Worm (Caenorhabditis elegans): ENCODE data around the gene elt-1.
"Not testable (repeated sequence)": the region's sequence is repeated elsewhere in the genome, so short reads cannot be mapped to it uniquely, and the experiment has no call there.

Gene elt-1

ce11 chrIV:9588784-9589457 lies 25.9 kb upstream of the elt-1 start, which contains the start of gene trcs-1 (continued):
- TF ChIP-seq sdz-38 (tag; optimal IDR thresholded peaks at IDR 0.05): no peak
- no peak for TF ChIP-seq lsy-27 (tag; optimal IDR thresholded peaks at IDR 0.05; ENCODE audit: borderline replicate concordance, insufficient read depth)
- peak in 1 of 3 experiments; percentile 47 for TF ChIP-seq lin-35 (GFP tag; optimal IDR thresholded peaks at IDR 0.05)
- no peak for TF ChIP-seq F39B2.1 (GFP tag; IDR thresholded peaks at IDR 0.05)
- TF ChIP-seq xnd-1 (tag; optimal IDR thresholded peaks at IDR 0.05): peak; percentile 96
- TF ChIP-seq bed-2 (GFP tag; IDR thresholded peaks at IDR 0.05): no peak
- peak; percentile 98 for TF ChIP-seq efl-1 (GFP tag; optimal IDR thresholded peaks at IDR 0.05)
- TF ChIP-seq ztf-18 (tag; optimal IDR thresholded peaks at IDR 0.05): no peak
- TF ChIP-seq F52B5.7 (tag; optimal IDR thresholded peaks at IDR 0.05): no peak
- TF ChIP-seq K12H6.12 (tag; optimal IDR thresholded peaks at IDR 0.05): no peak
- TF ChIP-seq B0019.2 (GFP tag; conservative IDR thresholded peaks at IDR 0.05): no peak
- TF ChIP-seq C06A6.2 (GFP tag; conservative IDR thresholded peaks at IDR 0.05): no peak
- peak; percentile 98 for TF ChIP-seq madf-6 (GFP tag; IDR thresholded peaks at IDR 0.05)
- peak; percentile 82 for TF ChIP-seq snpc-3.4 (tag; optimal IDR thresholded peaks at IDR 0.05)
- TF ChIP-seq let-607 (tag; optimal IDR thresholded peaks at IDR 0.05): no peak
- no peak for TF ChIP-seq akir-1 (GFP tag; optimal IDR thresholded peaks at IDR 0.05)
- TF ChIP-seq hmg-1.2 (GFP tag; IDR thresholded peaks at IDR 0.05): no peak
- peak; percentile 91 for TF ChIP-seq lin-54 (GFP tag; optimal IDR thresholded peaks at IDR 0.05)
- no peak for TF ChIP-seq ztf-3 (GFP tag; optimal IDR thresholded peaks at IDR 0.05)

DNA sequence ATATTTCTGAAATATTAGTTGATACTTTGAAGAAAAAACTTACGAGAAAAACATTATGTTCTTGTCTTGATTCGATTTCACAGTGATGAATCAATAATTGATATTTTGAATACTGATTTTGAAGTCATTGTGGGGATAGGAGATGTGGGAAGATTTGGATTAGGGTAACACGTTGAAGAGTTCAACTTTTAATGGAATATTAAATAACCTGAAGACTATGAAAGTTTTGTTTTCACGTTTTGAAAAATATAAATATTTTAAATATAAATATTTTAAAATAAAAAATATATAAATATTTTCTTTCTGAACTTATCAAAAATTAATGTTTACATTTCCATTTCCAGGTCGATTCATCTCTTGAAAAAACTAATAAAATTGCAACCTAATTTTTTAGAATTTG lies 22.4 kb upstream of the elt-1 start, which contains the start of gene pei-1:
pei-1 (minus strand) TSS at position 101 of the 400 bp plus-strand sequence.
- TF ChIP-seq ceh-58 (GFP tag; IDR thresholded peaks at IDR 0.05): no peak
- no peak for TF ChIP-seq chd-7 (tag; optimal IDR thresholded peaks at IDR 0.05)
- TF ChIP-seq F39B2.1 (GFP tag; IDR thresholded peaks at IDR 0.05): no peak
- TF ChIP-seq F52B5.7 (tag; optimal IDR thresholded peaks at IDR 0.05): no peak
- no peak for TF ChIP-seq sea-2 (GFP tag; IDR thresholded peaks at IDR 0.05)

- TF ChIP-seq ztf-22 (GFP tag; optimal IDR thresholded peaks at IDR 0.05): no peak
- TF ChIP-seq cebp-1 (GFP tag; IDR thresholded peaks at IDR 0.05): peak; percentile 68; the same call in 1 of the 2 replicates
- no peak for TF ChIP-seq cebp-1 (tag; optimal IDR thresholded peaks at IDR 0.05)
- no peak for TF ChIP-seq snpc-1.1 (tag; optimal IDR thresholded peaks at IDR 0.05; ENCODE audit: insufficient read depth)
- TF ChIP-seq nhr-80 (tag; optimal IDR thresholded peaks at IDR 0.05): peak; percentile 87
- TF ChIP-seq ets-4 (GFP tag; optimal IDR thresholded peaks at IDR 0.05): peak; percentile 75
- TF ChIP-seq ztf-25 (GFP tag; IDR thresholded peaks at IDR 0.05): no peak
- TF ChIP-seq dox-1 (GFP tag; IDR thresholded peaks at IDR 0.05): 0 out of 2 replicates have a peak, but pooled peaks have one; percentile 37
These were observed 21.3 kb upstream of the elt-1 start, which contains the start of gene spp-18 for ce11 chrIV:9593456-9593855. Gene spp-18, plus strand, starts transcription at chrIV:9593712.

DNA sequence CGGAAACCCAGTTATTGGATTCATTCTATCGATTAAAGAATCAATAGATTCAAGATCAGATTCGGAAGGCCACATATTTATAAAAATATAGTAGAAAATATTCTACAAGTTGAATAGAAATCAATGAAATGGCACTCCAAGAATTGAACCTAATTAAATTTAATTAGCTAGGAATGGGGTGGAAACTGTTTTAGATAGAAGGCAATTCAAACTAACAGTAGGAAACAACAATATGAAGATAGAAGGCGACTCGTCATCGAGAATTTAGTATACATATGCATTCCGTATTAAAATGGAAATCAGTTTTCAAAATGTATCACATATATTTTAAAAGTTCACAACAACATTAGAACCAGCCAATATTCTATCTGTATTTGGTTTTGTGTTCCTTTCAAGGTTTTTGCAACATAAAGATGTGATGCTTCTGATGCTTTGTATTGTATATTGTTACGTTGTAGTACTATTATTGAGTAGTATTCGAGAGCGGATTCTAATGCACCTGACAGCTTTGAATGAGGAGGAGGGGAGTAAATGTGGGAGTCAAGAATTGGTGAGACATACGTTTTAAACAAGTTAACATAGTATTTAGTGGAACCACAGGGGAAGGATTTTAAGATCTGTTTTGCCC lies 18.9 kb upstream of the elt-1 start, which contains the start of the genes F27C8.3 and F27C8.2:
F27C8.3 (minus strand) TSS at position 101 of the 628 bp plus-strand sequence.
F27C8.2 (plus strand) TSS at position 578 of the 628 bp plus-strand sequence.
- not testable (repeated sequence) for TF ChIP-seq xnd-1 (tag; optimal IDR thresholded peaks at IDR 0.05); rpc-1 (optimal IDR thresholded peaks at IDR 0.05); rpc-1 (tag; optimal IDR thresholded peaks at IDR 0.05); hlh-12 (tag; optimal IDR thresholded peaks at IDR 0.05)
